Fruit fly (Drosophila melanogaster) whole organism, larva: ENCODE results near the gene CG34347.

Experiments used
- noc ChIP-seq: fragments of 200-800 bp; sonication (Bioruptor generic); optimal IDR thresholded peaks from 3 replicates; lab custom pipeline; 2019; ENCODE audit warnings: missing biosample characterization, mild to moderate bottlenecking, missing genetic modification characterization, moderate library complexity

Gene CG34347

dm6 chr3R:31310883-31311397, at the start of gene CG34347:
Gene CG34347 (plus strand): TSS chr3R:31311157.
- TF ChIP-seq noc (tag; lab: Kevin White, UChicago): no peak

DNA sequence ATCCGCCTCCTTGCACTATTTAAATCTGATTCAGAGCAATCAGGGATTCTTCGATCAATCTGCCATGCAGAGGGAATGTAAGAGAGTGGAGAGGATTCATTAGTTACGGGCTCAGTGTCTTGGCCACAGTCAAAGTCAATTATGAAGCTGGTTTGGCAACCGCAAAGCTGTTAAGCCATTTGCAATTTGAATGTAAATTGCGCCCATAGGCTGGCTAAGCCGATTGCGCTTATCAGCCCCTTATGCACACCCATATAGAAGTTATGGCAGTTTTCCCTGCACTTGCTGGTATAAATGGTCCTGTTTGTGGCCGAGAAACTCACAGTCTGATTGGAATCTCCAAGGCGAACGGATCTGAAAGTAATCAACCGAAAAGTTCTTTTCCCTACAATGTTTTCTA, 48.7 kb upstream of the CG34347 start, which contains the start of gene CAH5:
Gene CAH5, plus strand, starts transcription at position 301 of the 400 bp plus-strand sequence.
- no peak for TF ChIP-seq noc (tag; lab: Kevin White, UChicago)

DNA sequence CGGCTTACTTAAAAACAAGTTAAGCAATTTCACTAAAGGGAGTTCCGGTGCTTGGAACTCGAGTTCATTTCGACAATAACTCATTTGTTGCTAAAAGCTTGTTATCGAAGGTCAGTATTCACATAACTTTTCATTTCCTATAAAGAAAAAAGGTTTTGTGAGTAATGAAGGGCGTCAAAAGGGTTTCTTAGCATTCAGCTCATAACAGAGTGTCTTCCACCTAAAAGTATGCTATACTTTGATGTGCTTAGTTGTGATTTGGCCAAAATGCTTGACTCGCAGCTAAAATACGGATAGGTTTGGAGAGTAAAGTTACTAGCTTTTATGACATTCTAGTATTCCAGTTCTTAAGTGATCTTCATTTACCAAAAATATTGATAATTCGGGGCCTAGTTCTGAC, 47.0 kb upstream of the CG34347 start:
- no peak for TF ChIP-seq noc (tag; lab: Kevin White, UChicago)

DNA sequence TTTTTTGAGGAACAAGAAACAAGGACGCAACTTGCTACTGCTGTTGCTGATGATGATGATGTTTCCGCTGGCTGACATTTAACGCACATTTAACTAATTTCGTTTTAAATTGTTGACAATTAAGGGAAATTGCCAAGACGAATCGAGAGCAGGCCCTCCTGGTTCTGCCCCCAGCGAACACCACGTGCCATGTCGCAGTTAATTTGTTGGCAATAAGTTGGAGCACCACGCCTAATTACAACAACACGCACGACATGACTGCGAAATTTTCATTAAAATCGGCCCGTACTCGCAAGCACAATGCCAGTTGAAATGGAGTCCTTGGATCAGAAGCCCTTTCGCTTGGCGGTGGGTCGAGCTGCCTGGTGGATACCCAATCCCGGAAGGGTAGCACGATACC, 45.5 kb upstream of the CG34347 start, which contains the start of gene ppk24:
Gene ppk24, plus strand, starts transcription at position 301 of the 400 bp plus-strand sequence.
- TF ChIP-seq noc (tag; lab: Kevin White, UChicago): no peak

DNA sequence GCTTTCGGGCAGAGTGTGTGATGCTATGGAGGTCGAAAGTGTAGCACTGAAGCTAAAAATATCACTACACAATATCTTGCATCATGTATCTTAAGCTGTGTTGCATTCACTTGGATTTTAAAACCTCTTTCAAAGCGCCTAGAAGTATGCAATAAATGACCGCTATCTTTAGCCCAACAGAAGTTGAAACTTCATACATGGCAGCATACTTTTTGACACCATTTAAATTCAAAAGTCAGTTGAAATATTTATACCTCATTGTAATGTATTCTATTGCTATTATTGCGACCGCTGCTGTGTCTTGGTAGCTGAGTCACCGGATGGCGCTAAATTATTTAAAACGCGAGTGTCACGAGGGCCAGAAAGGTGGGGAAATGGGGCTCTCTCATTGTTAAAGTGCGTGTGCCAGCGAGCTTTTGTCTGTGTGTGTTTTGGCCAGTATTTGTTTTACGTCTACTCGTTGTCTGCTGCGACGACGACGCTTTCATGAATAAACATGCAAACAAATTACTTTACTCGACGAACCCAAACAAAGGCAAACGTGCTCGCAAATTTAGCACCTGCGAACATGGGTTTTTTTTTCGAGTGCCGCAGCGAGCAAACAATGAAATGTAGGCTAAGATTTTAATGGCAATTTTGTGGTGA, 40.1 kb upstream of the CG34347 start:
- TF ChIP-seq noc (tag; lab: Kevin White, UChicago): no peak

DNA sequence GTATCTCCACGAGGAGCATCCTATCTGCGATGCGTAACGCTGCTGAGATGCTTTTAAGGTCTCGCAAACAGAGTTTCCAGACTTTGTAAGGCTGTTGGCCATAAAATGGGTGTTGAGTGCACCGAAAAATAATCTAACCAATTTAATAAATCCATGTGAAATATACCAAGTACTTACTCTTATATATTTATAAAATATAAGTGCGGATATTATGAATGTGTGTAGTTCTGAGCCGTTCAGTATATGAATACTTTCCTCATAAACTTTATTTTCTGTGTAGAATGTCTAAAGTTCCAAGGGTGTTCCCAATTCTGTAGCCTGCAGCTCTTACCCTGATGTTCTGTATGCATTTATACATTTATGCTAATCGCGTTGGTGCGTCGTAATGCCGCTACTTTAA, 25.2 kb upstream of the CG34347 start:
- TF ChIP-seq noc (tag; lab: Kevin White, UChicago): no peak

DNA sequence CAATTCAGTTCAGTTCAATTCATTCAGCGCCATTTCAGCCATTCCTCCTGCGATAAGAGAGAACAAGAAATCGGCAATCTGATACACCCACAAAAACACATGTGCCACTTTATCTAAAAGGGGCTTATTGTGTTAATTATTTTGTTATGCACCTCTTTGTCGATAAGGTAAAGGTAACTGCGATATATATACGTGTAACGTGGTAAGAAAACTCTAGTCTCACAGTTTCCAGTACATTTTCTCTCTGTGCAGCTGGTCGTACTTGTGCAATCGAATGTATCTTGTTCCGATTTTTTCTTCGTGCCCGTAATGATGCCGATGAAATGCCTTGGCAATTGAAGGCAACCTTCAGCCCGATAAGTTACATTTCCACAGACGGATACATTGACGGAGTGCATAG, 23.4 kb upstream of the CG34347 start:
- no peak for TF ChIP-seq noc (tag; lab: Kevin White, UChicago)

dm6 chr3R:31290195-31290594, 20.8 kb upstream of the CG34347 start:
- no peak for TF ChIP-seq noc (tag; lab: Kevin White, UChicago)

- TF ChIP-seq noc (tag; lab: Kevin White, UChicago): no peak
Measured at dm6 chr3R:31295694-31296093, 15.3 kb upstream of the CG34347 start.

dm6 chr3R:31296989-31297388, 14.0 kb upstream of the CG34347 start:
- no peak for TF ChIP-seq noc (tag; lab: Kevin White, UChicago)

- TF ChIP-seq noc (tag; lab: Kevin White, UChicago): no peak
Measured at dm6 chr3R:31301527-31301926, 9.4 kb upstream of the CG34347 start.

- no peak for TF ChIP-seq noc (tag; lab: Kevin White, UChicago)
Measured at dm6 chr3R:31305284-31305683, 5.7 kb upstream of the CG34347 start, which contains the start of gene pHCl-2. Gene pHCl-2 (minus strand): TSS chr3R:31305384.

- TF ChIP-seq noc (tag; lab: Kevin White, UChicago): no peak
Measured at dm6 chr3R:31306454-31306853, 4.5 kb upstream of the CG34347 start.

DNA sequence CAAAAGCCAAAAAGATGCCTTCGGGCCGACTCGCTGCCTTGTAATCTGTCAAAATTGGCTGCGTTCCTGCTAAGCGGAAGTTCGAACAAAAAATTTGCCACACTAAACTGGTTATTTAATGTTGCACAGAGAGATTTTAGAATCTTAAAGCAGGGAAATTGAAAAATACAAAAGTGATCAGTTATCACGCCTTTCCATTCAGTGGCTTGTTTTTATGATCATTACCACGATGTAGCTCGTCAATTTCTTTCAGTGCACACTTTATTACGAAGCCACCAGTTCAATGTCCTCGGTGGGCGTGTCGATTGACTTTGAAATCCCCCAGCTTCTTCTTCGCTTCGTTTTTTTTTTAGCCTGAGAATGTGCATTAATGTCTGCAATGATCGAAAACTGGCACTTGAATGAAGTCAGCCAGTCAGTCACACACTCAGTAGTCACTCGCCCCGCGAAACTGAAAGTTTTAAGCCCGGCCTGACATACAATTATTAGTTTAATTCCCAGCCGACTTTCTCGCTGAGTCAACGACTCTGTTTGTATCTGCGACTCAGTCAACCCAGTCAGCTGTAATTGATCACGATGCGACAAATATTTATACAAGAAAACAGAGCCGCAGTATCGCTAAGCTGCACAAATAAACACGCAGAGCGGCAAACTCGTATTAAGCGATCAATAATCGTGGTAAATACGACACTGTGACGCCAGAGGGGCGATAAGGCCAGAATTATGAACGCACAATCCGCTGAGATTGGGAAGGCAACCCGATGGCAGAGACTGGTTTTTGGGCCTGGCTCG, 1.9 kb upstream of the CG34347 start:
- no peak for TF ChIP-seq noc (tag; lab: Kevin White, UChicago)

DNA sequence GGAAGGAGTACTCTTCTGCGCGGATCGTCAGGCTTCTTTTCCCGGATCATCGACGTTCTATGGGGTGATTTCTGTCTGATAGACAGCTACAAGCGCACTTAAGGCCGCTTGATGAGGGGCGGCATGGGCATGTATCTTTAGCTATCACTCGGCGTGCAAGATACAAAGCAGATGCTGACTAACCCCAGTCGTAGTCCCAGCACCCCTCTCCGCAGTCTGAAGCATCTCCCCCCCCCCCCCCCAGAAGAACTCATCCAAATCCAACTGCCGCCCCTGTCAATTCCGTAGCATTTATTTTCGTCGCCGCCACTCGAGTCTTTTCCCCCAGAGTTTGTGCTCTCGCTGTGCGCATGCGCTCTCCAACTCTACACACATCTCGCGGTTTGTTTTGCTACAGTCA, 657 bp upstream of the CG34347 start:
- TF ChIP-seq noc (tag; lab: Kevin White, UChicago): no peak

DNA sequence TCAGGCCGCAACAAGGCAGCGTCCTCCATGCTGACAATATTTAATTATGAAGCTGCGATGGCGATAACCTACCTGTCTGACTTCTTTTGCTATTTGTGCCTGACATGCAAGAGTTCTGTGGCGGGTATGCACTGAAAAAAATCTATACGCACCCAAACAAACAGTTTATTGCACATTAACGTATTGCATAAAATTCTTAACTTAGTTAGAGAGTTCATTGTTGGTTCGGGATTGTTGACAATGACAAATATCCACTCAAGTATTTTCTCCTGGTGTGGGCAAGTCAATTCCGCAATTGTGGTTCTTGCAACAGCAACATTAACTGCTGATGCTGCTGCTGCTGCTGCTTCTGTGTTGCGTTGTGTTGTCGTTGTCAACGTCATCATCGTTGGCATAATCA, 1.3 kb downstream of the CG34347 start:
- no peak for TF ChIP-seq noc (tag; lab: Kevin White, UChicago)
